Worm (Caenorhabditis elegans): ENCODE results near the gene rfc-3.

ce11 chrIV:13142254-13142653 is 46.7 kb downstream of the rfc-3 start, which contains the start of gene spe-43:
- TF ChIP-seq ztf-29 (GFP tag; IDR thresholded peaks at IDR 0.05): no peak
- no peak for TF ChIP-seq ref-1 (GFP tag; conservative IDR thresholded peaks at IDR 0.05)
- TF ChIP-seq med-1 (GFP tag; optimal IDR thresholded peaks at IDR 0.05; ENCODE audit: insufficient read depth): no peak
